Fruit fly (Drosophila melanogaster) whole organism: ENCODE measurements around the gene CG10570.

Experiments
- CG8478 ChIP-seq: fragments of >200 bp; optimal IDR thresholded peaks from 2 replicates; lab custom pipeline; 2018; ENCODE audit warnings: inconsistent platforms
- EcR ChIP-seq, 2 experiments: fragments of >200 bp; optimal IDR thresholded peaks; 2 replicates each; lab custom pipeline; 2017; ENCODE audit warnings: missing biosample characterization in 2 of 2, missing genetic modification characterization in 2 of 2, missing genetic modification reagents in 2 of 2
- pan ChIP-seq: fragments of >200 bp; optimal IDR thresholded peaks from 2 replicates; lab custom pipeline; 2017

DNA sequence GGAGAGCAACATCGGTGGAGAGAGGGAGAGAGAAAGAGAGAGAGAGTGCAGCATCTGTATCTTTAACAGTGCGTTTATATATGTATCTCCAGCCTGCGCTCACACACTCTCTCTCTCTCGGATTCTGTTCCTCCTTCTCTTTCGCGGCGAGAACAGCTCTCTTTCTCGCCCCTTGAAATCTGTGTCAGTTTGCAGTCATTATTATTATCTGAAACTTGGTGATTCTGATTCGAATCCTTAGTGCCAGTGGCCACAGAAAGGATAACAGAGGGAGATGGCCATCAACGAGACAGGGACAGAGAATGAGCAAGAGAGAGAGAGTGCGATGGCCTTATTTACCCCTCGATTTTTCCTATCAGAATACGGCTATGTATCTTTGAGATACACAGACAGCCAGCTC lies 28.1 kb downstream of the CG10570 start:
- TF ChIP-seq pan (no peak), CG8478 (lab: Kevin White, UChicago) (no peak), EcR (GFP tag; optimal IDR thresholded peaks at IDR 0.05; lab: Kevin White, UChicago) (no peak)
